Fruit fly (Drosophila melanogaster) whole organism, pupa: ENCODE results near the gene CG3342.

Source experiments
- CG12605 ChIP-seq: fragments of 200-800 bp; sonication (Bioruptor generic); IDR thresholded peaks from 2 replicates; pipeline ENCODE4 v1.3.6; 2022; ENCODE audit warnings: missing biosample characterization, missing genetic modification characterization
- CG34367 ChIP-seq: fragments of 200-800 bp; sonication (Bioruptor generic); optimal IDR thresholded peaks from 2 replicates; lab custom pipeline; 2018; ENCODE audit warnings: missing biosample characterization, mild to moderate bottlenecking, missing genetic modification characterization
- CG9948 ChIP-seq: fragments of 200-800 bp; sonication (Bioruptor generic); optimal IDR thresholded peaks from 2 replicates; lab custom pipeline; 2018; ENCODE audit warnings: missing biosample characterization, mild to moderate bottlenecking, missing genetic modification characterization, moderate library complexity
- EcR ChIP-seq: fragments of 200-800 bp; sonication (Bioruptor generic); optimal IDR thresholded peaks from 3 replicates; lab custom pipeline; 2019; ENCODE audit warnings: missing biosample characterization, missing genetic modification characterization, mild to moderate bottlenecking, moderate library complexity, missing genetic modification reagents
- Pif1A ChIP-seq: fragments of 200-800 bp; sonication (Bioruptor generic); optimal IDR thresholded peaks from 3 replicates; lab custom pipeline; 2016; ENCODE audit warnings: missing biosample characterization, missing genetic modification characterization
- Snoo ChIP-seq: fragments of 200-800 bp; sonication (Bioruptor generic); optimal IDR thresholded peaks from 3 replicates; lab custom pipeline; 2017; ENCODE audit warnings: missing biosample characterization, mild to moderate bottlenecking, missing genetic modification characterization, inconsistent platforms
- fd96Ca ChIP-seq: fragments of 200-800 bp; sonication (Bioruptor generic); IDR thresholded peaks from 3 replicates; pipeline ENCODE4 v1.3.6; 2022; ENCODE audit warnings: missing biosample characterization, missing genetic modification characterization
- gl ChIP-seq: fragments of 200-800 bp; sonication (Bioruptor generic); optimal IDR thresholded peaks from 2 replicates; lab custom pipeline; 2018; ENCODE audit warnings: missing biosample characterization, mild to moderate bottlenecking, missing genetic modification characterization
- rn ChIP-seq: fragments of 200-800 bp; sonication (Bioruptor generic); IDR thresholded peaks from 2 replicates; pipeline ENCODE4 v1.3.6; 2022; ENCODE audit warnings: missing biosample characterization, missing genetic modification characterization

- TF ChIP-seq Snoo (tag; lab: Kevin White, UChicago) (no peak), EcR (GFP tag; lab: Kevin White, UChicago) (no peak), Pif1A (no peak), CG9948 (tag; lab: Kevin White, UChicago) (no peak), CG12605 (GFP tag; lab: Robert Waterston, UW) (no peak), gl (no peak), CG34367 (no peak), rn (GFP tag; lab: Robert Waterston, UW) (no peak), fd96Ca (no peak)
Observed at dm6 chrX:6524217-6524616, 3.5 kb downstream of the CG3342 start, which contains the start of the genes CG42340 and CG3918.
